Fruit fly (Drosophila melanogaster): ENCODE data around the gene Or65b.

DNA sequence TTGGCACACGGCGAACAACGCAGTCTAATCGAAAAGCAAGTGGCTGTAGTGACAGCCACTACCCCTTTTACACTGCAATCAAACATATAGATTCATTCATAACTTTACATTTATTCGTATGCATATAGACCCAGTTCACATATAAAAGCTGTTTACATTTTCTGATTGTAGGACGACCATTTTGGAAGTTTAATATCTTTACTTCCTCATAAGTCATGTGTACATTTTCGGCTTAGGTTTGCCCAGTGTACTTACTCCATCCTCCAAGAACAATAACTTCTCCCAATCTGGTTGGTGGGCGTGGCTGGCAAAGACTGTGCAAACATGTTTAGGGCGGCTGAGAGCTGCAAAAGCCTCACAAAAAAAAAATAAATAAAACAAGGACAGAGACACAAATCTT is 12.9 kb downstream of the Or65b start:
- TF ChIP-seq Sin3A (optimal IDR thresholded peaks at IDR 0.05) (no peak), insv (optimal IDR thresholded peaks at IDR 0.05) (no peak), h (optimal IDR thresholded peaks at IDR 0.05) (no peak)

Data from Kc167 (cell line).